Fruit fly (Drosophila melanogaster): ENCODE data around the gene Cat.

Gene Cat

dm6 chr3L:18822450-18823220, at the start of gene Cat:
Gene Cat (plus strand): TSS chr3L:18822604.
- TF ChIP-seq Smox (GFP tag; optimal IDR thresholded peaks at IDR 0.05): peak; percentile 68
- peak; percentile 80 for TF ChIP-seq Hr38 (GFP tag; optimal IDR thresholded peaks at IDR 0.05)
- TF ChIP-seq Hr4 (GFP tag; optimal IDR thresholded peaks at IDR 0.05): peak; percentile 86
- peak; percentile 99 for TF ChIP-seq Ets96B (tag; optimal IDR thresholded peaks at IDR 0.05)
- TF ChIP-seq CG31627 (GFP tag; optimal IDR thresholded peaks at IDR 0.05): peak; percentile 22
- no peak for TF ChIP-seq CG4318 (GFP tag; optimal IDR thresholded peaks at IDR 0.05)
- peak; percentile 14 for TF ChIP-seq Ets21C (GFP tag; optimal IDR thresholded peaks at IDR 0.05)
- peak; percentile 100 for TF ChIP-seq eg (GFP tag; IDR thresholded peaks at IDR 0.05)
- TF ChIP-seq CG16779 (tag; optimal IDR thresholded peaks at IDR 0.05): peak; percentile 100
- TF ChIP-seq acj6 (GFP tag; optimal IDR thresholded peaks at IDR 0.05): peak; percentile 77
- peak; percentile 98 for TF ChIP-seq CG34406 (GFP tag; optimal IDR thresholded peaks at IDR 0.05)
- TF ChIP-seq CG11762 (GFP tag; optimal IDR thresholded peaks at IDR 0.05; ENCODE audit: insufficient read depth): peak; percentile 96
- peak; percentile 68 for TF ChIP-seq lz (GFP tag; optimal IDR thresholded peaks at IDR 0.05)
- TF ChIP-seq CG8632 (GFP tag; optimal IDR thresholded peaks at IDR 0.05): peak; percentile 98
- TF ChIP-seq Eip78C (GFP tag): peak; percentile 98
- TF ChIP-seq Gug (GFP tag; IDR thresholded peaks at IDR 0.05): peak; percentile 93
- peak; percentile 97 for TF ChIP-seq CG8319 (GFP tag; optimal IDR thresholded peaks at IDR 0.05)
- peak; percentile 98 for TF ChIP-seq CG7368 (GFP tag; optimal IDR thresholded peaks at IDR 0.05)
- peak; percentile 99 for TF ChIP-seq Lpt (GFP tag; optimal IDR thresholded peaks at IDR 0.05)
- TF ChIP-seq CG1621 (tag; optimal IDR thresholded peaks at IDR 0.05): peak; percentile 99
- peak; percentile 100 for TF ChIP-seq CG6276 (GFP tag; optimal IDR thresholded peaks at IDR 0.05)
- TF ChIP-seq fd85E (GFP tag; optimal IDR thresholded peaks at IDR 0.05): peak; percentile 95
- peak; percentile 99 for TF ChIP-seq CG6808 (GFP tag; optimal IDR thresholded peaks at IDR 0.05)
- peak; percentile 97 for TF ChIP-seq CG3919 (GFP tag; optimal IDR thresholded peaks at IDR 0.05)
- peak; percentile 99 for TF ChIP-seq dsx (GFP tag; optimal IDR thresholded peaks at IDR 0.05; ENCODE audit: poor library complexity, severe bottlenecking)
- TF ChIP-seq CG15336 (GFP tag; IDR thresholded peaks at IDR 0.05): peak; percentile 99
- peak; percentile 67 for TF ChIP-seq cyc (GFP tag; optimal IDR thresholded peaks at IDR 0.05)
- peak; percentile 93 for TF ChIP-seq svp (GFP tag)
- peak; percentile 100 for TF ChIP-seq ss (GFP tag; optimal IDR thresholded peaks at IDR 0.05)
- TF ChIP-seq CG11902 (GFP tag; optimal IDR thresholded peaks at IDR 0.05): no peak
- no peak for TF ChIP-seq Sox15 (GFP tag; optimal IDR thresholded peaks at IDR 0.05)
- TF ChIP-seq CG11294 (GFP tag; IDR thresholded peaks at IDR 0.05): peak; percentile 88; the same call in 1 of the 2 replicates
- TF ChIP-seq CG32006 (GFP tag; optimal IDR thresholded peaks at IDR 0.05): peak; percentile 92
- peak; percentile 97 for TF ChIP-seq Eip75B (GFP tag; optimal IDR thresholded peaks at IDR 0.05)
- TF ChIP-seq dac (GFP tag; optimal IDR thresholded peaks at IDR 0.05): peak; percentile 95
- peak; percentile 99 for TF ChIP-seq CG10669 (GFP tag; optimal IDR thresholded peaks at IDR 0.05)
- peak; percentile 100 for TF ChIP-seq spab (GFP tag; optimal IDR thresholded peaks at IDR 0.05)
- TF ChIP-seq vri (GFP tag; optimal IDR thresholded peaks at IDR 0.05): peak; percentile 99
- TF ChIP-seq OdsH (GFP tag; optimal IDR thresholded peaks at IDR 0.05): peak; percentile 90
- TF ChIP-seq Blimp-1 (GFP tag; optimal IDR thresholded peaks at IDR 0.05): peak; percentile 92
- peak; percentile 95 for TF ChIP-seq fd59A (GFP tag; optimal IDR thresholded peaks at IDR 0.05)
- peak; percentile 100 for TF ChIP-seq CG8119 (GFP tag; IDR thresholded peaks at IDR 0.05)
- peak; percentile 30 for TF ChIP-seq Hr39 (GFP tag; optimal IDR thresholded peaks at IDR 0.05)
- TF ChIP-seq pdm3 (GFP tag; optimal IDR thresholded peaks at IDR 0.05): peak; percentile 96
- TF ChIP-seq CG3032 (tag; optimal IDR thresholded peaks at IDR 0.05): peak; percentile 99
- TF ChIP-seq Eip93F (GFP tag; optimal IDR thresholded peaks at IDR 0.05): peak; percentile 92
- TF ChIP-seq CG6163 (GFP tag; IDR thresholded peaks at IDR 0.05): peak; percentile 100
- TF ChIP-seq achi (GFP tag; optimal IDR thresholded peaks at IDR 0.05): peak; percentile 95
- TF ChIP-seq topi (GFP tag; optimal IDR thresholded peaks at IDR 0.05): peak; percentile 89
- peak; percentile 100 for TF ChIP-seq CG9139 (GFP tag; optimal IDR thresholded peaks at IDR 0.05)
